Worm (Caenorhabditis elegans): ENCODE measurements around the gene sma-6.

sma-6 gene

DNA sequence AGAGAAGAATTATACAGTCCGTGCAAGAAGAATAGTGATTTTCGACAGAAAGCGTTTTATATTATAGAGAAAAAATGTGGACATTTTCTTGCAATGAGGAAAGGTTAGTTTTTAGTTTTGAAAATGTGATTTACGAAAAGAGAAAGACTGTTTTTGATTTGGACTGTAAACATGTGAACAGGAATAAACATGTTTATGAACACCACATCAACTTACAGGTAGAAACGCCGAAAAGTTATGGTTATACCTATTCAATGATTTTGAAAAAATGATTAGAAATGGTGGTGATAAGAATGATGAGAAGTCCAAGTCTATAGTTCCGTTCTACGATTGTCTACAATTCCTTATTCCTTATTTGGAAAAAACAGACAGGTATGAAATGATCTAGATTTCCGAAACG lies 20.2 kb downstream of the sma-6 start:
- TF ChIP-seq W03F9.2 (tag; optimal IDR thresholded peaks at IDR 0.05) (no peak), him-1 (tag; optimal IDR thresholded peaks at IDR 0.05) (no peak), dao-5 (tag; optimal IDR thresholded peaks at IDR 0.05) (no peak)

DNA sequence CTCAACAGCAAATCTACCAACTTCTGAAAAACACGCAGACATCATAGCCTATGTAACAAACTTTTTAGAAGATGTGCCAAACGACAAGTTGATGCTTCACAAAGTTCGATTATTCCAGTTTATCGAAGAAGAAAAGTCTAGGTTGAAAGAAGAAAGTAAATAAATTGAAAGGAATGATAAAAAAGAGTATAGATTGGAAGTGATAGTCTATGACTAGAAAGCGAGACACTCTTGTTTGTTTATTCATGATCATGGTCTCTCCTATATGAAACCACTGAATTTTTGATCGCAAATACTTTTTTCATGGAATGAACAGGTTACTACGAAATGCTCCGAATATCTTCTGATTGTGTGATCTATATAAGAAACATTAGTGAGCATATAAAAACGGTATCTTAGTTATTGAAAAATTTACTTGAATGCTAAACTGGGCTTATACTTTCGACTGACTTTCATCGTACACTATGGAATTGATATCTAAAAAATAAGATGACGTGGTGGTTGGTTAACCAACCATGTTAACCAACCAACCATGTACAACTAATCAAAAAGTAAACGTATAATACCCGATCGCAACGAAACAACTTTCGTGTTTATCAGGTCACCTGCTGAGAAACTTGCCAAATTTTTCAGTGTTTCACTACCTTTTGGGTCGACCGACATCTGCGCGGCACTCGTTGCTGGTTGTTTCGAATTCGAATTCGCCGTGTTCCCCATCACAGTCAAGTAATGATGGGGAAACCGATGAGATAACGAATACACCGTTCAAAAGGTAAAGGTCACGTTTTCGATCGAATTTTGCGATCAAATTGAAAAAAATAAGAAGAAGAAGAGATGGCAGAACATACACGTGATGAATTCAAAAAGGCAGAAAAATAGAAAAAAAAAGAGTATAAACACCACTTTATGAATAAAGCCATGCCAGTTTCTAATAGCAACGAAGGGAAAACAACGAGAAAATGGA lies 21.2 kb downstream of the sma-6 start, which contains the start of gene C32D5.8:
Gene C32D5.8 (minus strand): TSS at position 770 of the 964 bp plus-strand sequence.
- TF ChIP-seq W03F9.2 (tag; optimal IDR thresholded peaks at IDR 0.05) (no peak), him-1 (tag; optimal IDR thresholded peaks at IDR 0.05) (no peak), dao-5 (tag; optimal IDR thresholded peaks at IDR 0.05) (no peak)

DNA sequence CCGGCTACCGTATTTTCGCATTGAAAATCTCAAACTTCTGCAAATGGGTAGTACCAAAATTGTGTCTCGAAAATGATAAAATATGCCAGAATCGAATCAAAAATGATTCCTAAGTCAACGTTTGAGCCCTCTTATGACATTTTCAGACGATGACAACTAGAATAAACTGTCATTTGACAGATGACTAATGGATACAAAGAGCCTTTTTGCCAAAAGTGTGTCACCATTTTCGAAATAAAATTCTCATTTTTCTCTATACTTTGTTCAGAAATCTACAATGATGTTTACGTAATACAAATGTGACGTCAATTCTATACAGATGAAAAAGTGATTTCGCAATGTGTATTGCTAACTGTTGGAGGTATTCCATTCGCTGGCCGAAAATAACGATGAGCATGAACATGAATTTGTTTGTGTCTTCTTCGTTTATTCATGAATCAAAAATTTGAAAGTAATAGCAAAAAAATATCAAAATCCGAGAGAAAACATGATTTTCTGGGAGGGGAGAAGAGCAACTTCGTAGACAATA lies 22.3 kb downstream of the sma-6 start:
- no peak for TF ChIP-seq dao-5 (tag; optimal IDR thresholded peaks at IDR 0.05)
- no peak for TF ChIP-seq W03F9.2 (tag; optimal IDR thresholded peaks at IDR 0.05)
- no peak for TF ChIP-seq him-1 (tag; optimal IDR thresholded peaks at IDR 0.05)

DNA sequence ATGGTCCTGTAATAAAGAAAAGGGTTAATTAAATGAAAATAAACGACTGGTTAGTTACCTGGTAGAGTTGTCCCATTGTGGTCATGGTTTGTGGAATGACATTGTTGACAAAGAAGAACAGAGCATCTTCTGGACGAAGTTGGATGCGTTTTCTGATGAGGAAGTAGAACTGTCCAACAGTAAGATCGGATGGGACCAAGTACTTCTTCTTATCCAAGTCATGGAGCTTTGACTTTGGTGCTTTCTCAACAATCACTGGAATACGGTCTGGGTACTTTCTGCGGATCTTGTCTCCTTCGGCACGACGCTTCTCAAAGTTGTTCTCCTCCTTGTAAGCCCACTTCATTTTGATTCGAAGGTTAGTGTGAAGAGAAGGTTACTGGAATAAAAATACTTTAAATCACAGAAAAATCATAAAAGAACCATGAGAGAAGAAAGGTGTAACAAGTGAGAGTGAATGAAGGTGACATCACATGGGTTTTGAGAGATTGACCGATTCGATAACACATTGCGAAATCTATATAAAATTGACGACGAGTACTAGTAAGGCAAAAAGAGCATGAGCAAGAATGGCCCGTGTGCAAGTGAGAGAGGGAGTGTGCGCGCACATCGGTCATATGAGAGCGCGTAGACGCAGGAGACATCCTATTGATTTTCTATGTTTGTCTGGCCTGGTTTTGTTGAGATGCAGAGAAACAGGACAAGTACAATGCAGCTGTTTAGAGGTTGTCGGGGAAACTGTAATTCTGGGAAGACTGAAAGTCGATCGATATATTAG lies 23.2 kb downstream of the sma-6 start, which contains the start of gene lgg-1:
Gene lgg-1 (minus strand): TSS at position 379 of the 778 bp plus-strand sequence.
- TF ChIP-seq him-1 (tag; optimal IDR thresholded peaks at IDR 0.05) (no peak), dao-5 (tag; optimal IDR thresholded peaks at IDR 0.05) (no peak), W03F9.2 (tag; optimal IDR thresholded peaks at IDR 0.05) (no peak)

DNA sequence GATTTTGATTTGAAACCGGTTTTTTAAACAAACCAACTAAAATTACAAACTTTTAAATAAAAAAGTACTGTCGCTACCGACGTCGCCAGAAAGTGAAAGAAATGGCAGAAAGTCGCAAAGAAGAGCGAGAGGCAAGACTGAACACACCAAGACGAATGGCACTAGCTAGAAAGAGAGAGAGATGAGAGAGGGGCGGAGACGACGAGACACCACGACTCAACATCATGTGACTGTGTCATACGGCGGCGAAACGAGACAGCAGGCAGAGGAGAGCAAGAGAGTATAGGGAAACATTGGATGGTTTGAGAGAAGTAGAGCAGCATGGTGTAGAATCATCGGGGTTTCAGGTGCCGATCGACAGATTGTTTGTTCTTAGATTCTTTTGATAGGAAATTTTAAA lies 24.1 kb downstream of the sma-6 start:
- peak; percentile 78 for TF ChIP-seq dao-5 (tag; optimal IDR thresholded peaks at IDR 0.05)
- TF ChIP-seq W03F9.2 (tag; optimal IDR thresholded peaks at IDR 0.05): peak; percentile 66
- peak; percentile 18 for TF ChIP-seq him-1 (tag; optimal IDR thresholded peaks at IDR 0.05)

DNA sequence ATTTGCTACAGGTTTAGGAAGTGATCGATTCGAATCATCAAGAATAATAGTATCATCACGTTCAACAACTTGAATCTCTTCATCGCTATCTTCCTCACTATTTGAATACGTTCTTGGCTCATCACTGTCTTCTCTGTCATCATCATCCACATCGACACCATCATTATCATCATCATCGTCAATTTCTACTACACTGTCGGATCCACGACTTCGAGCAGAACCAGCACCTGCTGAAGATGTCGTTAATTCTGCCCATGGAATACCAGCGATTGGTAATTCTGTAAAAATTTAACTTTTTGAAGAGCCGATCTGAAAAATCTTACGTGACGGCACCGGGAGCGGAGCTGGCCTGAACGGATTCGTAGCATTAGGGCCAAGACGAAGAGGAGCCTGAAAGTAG lies 25.7 kb downstream of the sma-6 start:
- TF ChIP-seq dao-5 (tag; optimal IDR thresholded peaks at IDR 0.05) (no peak), him-1 (tag; optimal IDR thresholded peaks at IDR 0.05) (no peak), W03F9.2 (tag; optimal IDR thresholded peaks at IDR 0.05) (no peak)

DNA sequence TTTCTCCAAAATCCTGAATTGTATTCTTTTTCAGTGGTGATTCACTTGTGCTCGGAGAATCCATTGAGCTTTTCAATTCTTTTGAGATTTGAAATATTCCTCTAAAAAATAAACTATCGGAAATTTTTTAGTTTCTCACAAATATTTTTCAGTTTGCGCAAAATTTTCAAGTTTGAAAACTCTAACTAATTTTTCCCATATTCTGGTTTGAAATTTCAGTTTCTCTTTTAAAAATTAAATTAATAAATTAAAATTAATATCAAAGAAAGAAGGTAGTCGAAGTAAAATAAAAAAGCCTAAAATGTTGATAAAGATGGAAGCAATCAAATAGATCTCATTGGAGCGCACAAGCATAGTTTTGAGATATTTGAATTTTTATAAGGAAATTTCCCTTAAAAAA lies 27.6 kb downstream of the sma-6 start, which contains the start of gene C32D5.10:
Gene C32D5.10 (minus strand): TSS at position 101 of the 400 bp plus-strand sequence.
- no peak for TF ChIP-seq W03F9.2 (tag; optimal IDR thresholded peaks at IDR 0.05)
- TF ChIP-seq dao-5 (tag; optimal IDR thresholded peaks at IDR 0.05): no peak
- no peak for TF ChIP-seq him-1 (tag; optimal IDR thresholded peaks at IDR 0.05)

DNA sequence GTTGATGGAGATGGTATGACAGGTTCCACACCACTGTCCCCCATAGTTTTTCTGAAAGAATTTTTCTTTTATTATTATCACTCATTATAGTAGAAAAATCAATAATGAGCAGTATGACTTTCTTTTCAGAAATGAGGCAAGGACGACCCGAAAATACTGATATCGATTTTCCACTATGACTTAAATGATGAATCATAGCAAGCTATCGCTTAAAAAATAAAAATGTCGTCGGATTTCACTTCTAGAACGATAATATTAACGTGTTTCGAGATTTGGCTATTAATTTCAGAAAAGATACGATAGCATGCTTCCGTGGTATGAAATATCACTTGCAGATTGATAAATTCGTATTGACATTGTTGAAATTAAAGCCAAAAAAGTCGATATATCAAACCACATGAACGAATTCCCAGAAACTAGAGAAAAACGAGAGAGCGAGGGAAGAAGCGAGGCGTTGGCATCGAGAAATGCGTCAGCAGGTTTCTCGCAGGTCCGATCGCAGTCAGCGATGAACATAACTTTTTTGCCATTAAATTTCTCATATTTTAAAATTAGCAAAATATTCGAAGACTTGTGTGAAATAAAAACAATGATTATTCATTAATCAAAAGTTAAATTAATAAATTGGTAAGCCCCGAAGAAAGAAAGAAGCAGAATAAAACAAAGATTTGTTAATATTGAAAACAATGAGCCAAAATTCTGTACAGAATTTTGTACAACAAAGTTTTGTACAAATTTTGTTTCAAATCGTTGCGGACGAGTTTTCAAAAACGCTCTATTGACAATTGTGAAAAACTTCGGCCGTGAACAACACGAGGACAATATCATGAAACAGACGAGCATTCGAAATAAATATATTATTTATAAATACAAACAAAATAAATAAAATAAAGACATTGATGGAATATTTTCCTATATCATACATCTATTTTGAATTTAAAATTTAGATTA lies 31.4 kb downstream of the sma-6 start, which contains the start of gene C32D5.11:
Gene C32D5.11 (minus strand): TSS at position 51 of the 951 bp plus-strand sequence.
- TF ChIP-seq W03F9.2 (tag; optimal IDR thresholded peaks at IDR 0.05) (peak; percentile 73), dao-5 (tag; optimal IDR thresholded peaks at IDR 0.05) (no peak)

DNA sequence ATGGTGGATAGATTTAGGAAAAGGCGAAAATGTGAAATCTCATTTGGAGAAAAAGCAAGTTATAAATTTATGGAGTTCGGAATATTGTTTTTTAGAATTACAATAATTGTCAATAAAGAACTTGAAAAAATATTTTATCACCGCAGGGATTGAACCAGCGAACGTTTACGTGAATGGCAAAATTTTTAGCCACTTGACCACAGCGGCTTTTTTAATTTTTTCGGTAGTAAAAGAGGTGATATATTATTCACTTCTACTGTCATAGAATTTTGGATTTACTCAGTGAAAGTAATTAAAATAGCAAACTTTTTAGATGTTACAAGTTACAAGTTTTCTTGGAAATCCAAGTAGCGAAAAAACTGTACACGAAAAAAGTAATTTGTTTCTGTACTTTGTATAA lies 33.9 kb downstream of the sma-6 start:
- TF ChIP-seq dao-5 (tag; optimal IDR thresholded peaks at IDR 0.05) (no peak), him-1 (tag; optimal IDR thresholded peaks at IDR 0.05) (no peak), W03F9.2 (tag; optimal IDR thresholded peaks at IDR 0.05) (no peak)

DNA sequence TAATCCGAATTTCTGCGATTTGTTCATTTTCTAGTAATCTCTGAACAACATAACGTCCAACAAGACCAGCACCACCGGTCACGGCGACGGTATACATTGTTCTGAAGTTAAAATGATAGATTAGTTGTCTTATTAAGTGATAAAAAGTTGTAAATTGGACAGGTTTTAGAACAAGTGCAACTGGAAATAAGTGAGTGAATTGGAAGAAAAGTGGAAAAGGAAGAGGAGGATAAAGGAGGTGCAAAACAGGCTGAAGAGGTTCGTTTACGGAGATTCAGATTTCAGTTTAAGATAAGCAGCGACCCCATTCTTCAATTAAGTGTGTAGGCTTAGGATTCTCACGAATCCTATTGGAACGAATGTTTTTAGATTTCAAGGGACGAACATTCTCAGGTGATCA lies 34.6 kb downstream of the sma-6 start, which contains the start of gene C32D5.12:
Gene C32D5.12 (minus strand): TSS at position 101 of the 400 bp plus-strand sequence.
- TF ChIP-seq him-1 (tag; optimal IDR thresholded peaks at IDR 0.05): no peak
- TF ChIP-seq dao-5 (tag; optimal IDR thresholded peaks at IDR 0.05): no peak
- TF ChIP-seq W03F9.2 (tag; optimal IDR thresholded peaks at IDR 0.05): no peak

DNA sequence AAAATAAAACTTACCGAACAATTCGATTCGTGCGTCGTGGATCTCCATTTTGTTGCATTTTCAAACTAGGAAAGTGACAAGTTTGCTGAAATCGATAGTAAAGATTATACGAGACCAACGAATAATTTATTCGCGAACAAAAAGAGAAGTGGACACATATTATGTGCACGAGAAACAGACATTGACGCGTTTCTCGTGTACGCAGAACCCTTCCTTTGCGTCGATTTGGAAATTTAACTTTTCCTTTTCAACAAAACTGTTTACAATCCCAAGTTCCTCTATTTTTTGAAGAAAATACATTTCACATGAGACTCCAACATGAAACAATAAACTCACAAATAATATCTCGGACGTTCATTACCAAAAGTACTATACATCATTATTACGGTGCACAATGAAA lies 36.5 kb downstream of the sma-6 start, which contains the start of gene K10B2.4:
Gene K10B2.4 (minus strand): TSS at position 138 of the 400 bp plus-strand sequence.
- TF ChIP-seq W03F9.2 (tag; optimal IDR thresholded peaks at IDR 0.05): peak; percentile 72
- TF ChIP-seq him-1 (tag; optimal IDR thresholded peaks at IDR 0.05): no peak

DNA sequence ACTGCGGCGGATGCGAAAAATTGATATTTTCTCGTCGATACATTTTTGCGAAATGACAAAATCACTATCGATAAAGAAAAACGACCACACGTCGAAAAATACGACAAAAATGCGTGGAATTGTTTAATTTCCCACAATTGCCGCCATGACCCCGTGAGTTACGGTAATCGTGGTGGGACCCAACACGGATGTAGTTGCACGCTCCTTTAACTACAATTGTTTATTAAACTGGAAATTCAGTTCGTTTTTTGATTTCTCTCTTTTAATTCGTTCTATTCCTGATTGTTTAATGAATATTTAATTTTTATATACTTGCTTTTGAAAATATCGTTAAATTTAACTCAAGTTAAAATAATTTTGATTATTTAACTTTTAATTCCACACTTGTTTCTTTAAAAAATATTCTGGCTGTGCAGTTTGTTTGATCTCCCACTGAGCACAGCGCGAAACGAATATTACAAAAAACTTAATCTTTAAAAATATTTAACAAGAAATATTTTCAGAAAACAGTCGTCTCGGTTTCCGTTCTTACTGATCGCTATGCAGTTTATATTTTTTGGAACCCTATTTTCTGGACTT lies 41.0 kb downstream of the sma-6 start, which contains the start of the genes ani-2 and clec-88:
Gene ani-2 (minus strand): TSS at position 131 of the 579 bp plus-strand sequence.
Gene clec-88 (plus strand): TSS at position 486 of the 579 bp plus-strand sequence.
- TF ChIP-seq dao-5 (tag; optimal IDR thresholded peaks at IDR 0.05) (no peak), him-1 (tag; optimal IDR thresholded peaks at IDR 0.05) (no peak), W03F9.2 (tag; optimal IDR thresholded peaks at IDR 0.05) (no peak)

Measured in whole organism, L4/young adult.